Worm (Caenorhabditis elegans): Measurements from ENCODE around the gene ptp-2.

The ptp-2 gene

DNA sequence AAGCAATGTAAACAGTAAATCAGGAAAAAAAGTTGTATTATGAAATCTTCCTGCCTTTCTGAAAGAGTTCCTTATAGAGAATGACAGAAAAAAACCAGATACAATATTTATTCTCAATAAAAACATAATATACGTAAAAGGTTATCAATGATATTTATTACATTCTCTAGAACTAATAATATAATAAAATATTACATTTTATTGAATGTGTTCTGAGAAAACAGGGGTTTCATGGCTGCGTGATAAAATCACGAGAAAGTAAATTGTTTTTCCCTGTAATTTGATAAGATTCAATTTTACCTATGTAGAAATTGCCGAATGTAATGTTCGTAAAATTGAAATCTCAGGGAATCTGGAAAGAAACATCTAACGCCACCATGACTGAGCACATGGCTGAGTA, 46.5 kb downstream of the ptp-2 start:
- TF ChIP-seq nhr-67 (tag; optimal IDR thresholded peaks at IDR 0.05) = no peak
- TF ChIP-seq nhr-23 (tag; optimal IDR thresholded peaks at IDR 0.05) = no peak
- no peak for TF ChIP-seq nfya-1 (tag; optimal IDR thresholded peaks at IDR 0.05; ENCODE audit: insufficient read depth)
- no peak for TF ChIP-seq sea-2 (GFP tag; optimal IDR thresholded peaks at IDR 0.05)

DNA sequence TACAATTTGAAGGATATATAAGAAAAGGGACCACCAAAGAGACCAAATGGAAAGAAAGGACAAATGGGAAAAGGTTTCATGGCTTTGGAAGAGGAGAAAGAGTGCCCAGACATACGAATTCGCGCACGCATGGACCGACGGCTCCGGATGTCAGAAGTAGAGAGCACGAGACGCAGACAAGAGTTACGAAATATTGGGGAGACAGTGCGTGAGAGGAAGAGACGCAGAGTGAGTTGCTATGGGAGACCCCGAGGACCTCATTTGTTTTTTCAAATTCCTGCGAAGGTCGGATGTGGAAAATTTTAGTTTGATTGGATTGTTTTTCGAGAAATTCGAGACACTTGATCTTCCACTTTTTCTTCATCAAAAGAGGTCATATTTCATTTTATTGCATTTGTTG, 48.2 kb downstream of the ptp-2 start:
- TF ChIP-seq lin-39 (tag; optimal IDR thresholded peaks at IDR 0.05) = peak; percentile 57
- peak; percentile 60 for TF ChIP-seq nfya-1 (tag; optimal IDR thresholded peaks at IDR 0.05; ENCODE audit: insufficient read depth)
- no peak for TF ChIP-seq mdl-1 (tag; optimal IDR thresholded peaks at IDR 0.05)
- TF ChIP-seq R02D3.7 (tag; optimal IDR thresholded peaks at IDR 0.05) = no peak
- TF ChIP-seq egl-5 (tag; optimal IDR thresholded peaks at IDR 0.05) = peak; percentile 28
- TF ChIP-seq fkh-10 (GFP tag; optimal IDR thresholded peaks at IDR 0.05) = peak; percentile 7
- no peak for TF ChIP-seq nhr-28 (tag; optimal IDR thresholded peaks at IDR 0.05)
- TF ChIP-seq snpc-4 (tag; optimal IDR thresholded peaks at IDR 0.05) = peak; percentile 78
- no peak for TF ChIP-seq hmg-11 (tag; optimal IDR thresholded peaks at IDR 0.05)
- no peak for TF ChIP-seq daf-12 (tag; optimal IDR thresholded peaks at IDR 0.05)
- TF ChIP-seq skn-1 (tag; optimal IDR thresholded peaks at IDR 0.05) = no peak
- TF ChIP-seq ceh-9 (tag; optimal IDR thresholded peaks at IDR 0.05) = no peak

- no peak for TF ChIP-seq mml-1 (tag; optimal IDR thresholded peaks at IDR 0.05)
- TF ChIP-seq nhr-25 (tag; optimal IDR thresholded peaks at IDR 0.05) = no peak
- TF ChIP-seq skn-1 (tag; optimal IDR thresholded peaks at IDR 0.05) = no peak
- no peak for TF ChIP-seq lin-15B (tag; optimal IDR thresholded peaks at IDR 0.05)
- TF ChIP-seq hmg-11 (tag; optimal IDR thresholded peaks at IDR 0.05) = no peak
- TF ChIP-seq elt-2 (tag; optimal IDR thresholded peaks at IDR 0.05) = no peak
Observed at ce11 chrII:5968037-5968436, 49.6 kb downstream of the ptp-2 start, which contains the start of gene B0034.1. B0034.1 (plus strand) TSS chrII:5968337.

- TF ChIP-seq nhr-25 (tag; optimal IDR thresholded peaks at IDR 0.05) (peak; percentile 21), daf-12 (tag; optimal IDR thresholded peaks at IDR 0.05) (no peak)
Observed at ce11 chrII:5969303-5969702, 50.9 kb downstream of the ptp-2 start, which contains the start of gene B0034.4. B0034.4 (minus strand) TSS chrII:5969531.

All from whole organism, L3 larva.